Fruit fly (Drosophila melanogaster): ENCODE results near the gene CG43335.

CG43335 gene

dm6 chr3R:15596022-15596438, 39.2 kb upstream of the CG43335 start (continued):
- no peak for TF ChIP-seq CG13624 (GFP tag; optimal IDR thresholded peaks at IDR 0.05)
- no peak for TF ChIP-seq Gsc (GFP tag; IDR thresholded peaks at IDR 0.05)
- peak; percentile 2 for TF ChIP-seq phol (tag; optimal IDR thresholded peaks at IDR 0.05)
- no peak for TF ChIP-seq pum (GFP tag; optimal IDR thresholded peaks at IDR 0.05)
- no peak for TF ChIP-seq tio (GFP tag; optimal IDR thresholded peaks at IDR 0.05)
- TF ChIP-seq CG31388 (GFP tag; optimal IDR thresholded peaks at IDR 0.05) = no peak
- TF ChIP-seq inv (GFP tag; IDR thresholded peaks at IDR 0.05; ENCODE audit: partially characterized antibody) = no peak
- TF ChIP-seq grau (tag; optimal IDR thresholded peaks at IDR 0.05) = peak; percentile 6
- TF ChIP-seq bsh (GFP tag; optimal IDR thresholded peaks at IDR 0.05) = peak in 1 of 2 experiments; percentile 15
- no peak for TF ChIP-seq E2f2 (GFP tag; IDR thresholded peaks at IDR 0.05)
- no peak for TF ChIP-seq CG8924 (tag; optimal IDR thresholded peaks at IDR 0.05)
- TF ChIP-seq CoRest (tag; optimal IDR thresholded peaks at IDR 0.05) = peak; percentile 1
- TF ChIP-seq al (GFP tag; IDR thresholded peaks at IDR 0.05) = no peak
- TF ChIP-seq CG13287 (GFP tag; IDR thresholded peaks at IDR 0.05; ENCODE audit: partially characterized antibody) = no peak
- no peak for TF ChIP-seq CG10462 (GFP tag; optimal IDR thresholded peaks at IDR 0.05)
- no peak for TF ChIP-seq Awh (GFP tag; IDR thresholded peaks at IDR 0.05)
- no peak for TF ChIP-seq Dref (GFP tag; IDR thresholded peaks at IDR 0.05)
- TF ChIP-seq CG14441 (GFP tag; IDR thresholded peaks at IDR 0.05) = no peak
- TF ChIP-seq sd (tag; optimal IDR thresholded peaks at IDR 0.05) = no peak
- TF ChIP-seq CG4328 (GFP tag; optimal IDR thresholded peaks at IDR 0.05) = no peak
- no peak for TF ChIP-seq esg (GFP tag; conservative IDR thresholded peaks at IDR 0.05)
- peak; percentile 21 for TF ChIP-seq dmrt99B (tag; optimal IDR thresholded peaks at IDR 0.05)
- TF ChIP-seq gem (tag; optimal IDR thresholded peaks at IDR 0.05) = peak; percentile 52
- no peak for TF ChIP-seq D19A (tag; optimal IDR thresholded peaks at IDR 0.05)
- no peak for TF ChIP-seq CG8290 (GFP tag; optimal IDR thresholded peaks at IDR 0.05)
- TF ChIP-seq CG8290 (tag; optimal IDR thresholded peaks at IDR 0.05) = no peak
- TF ChIP-seq vnd (GFP tag; IDR thresholded peaks at IDR 0.05; ENCODE audit: partially characterized antibody) = no peak
- no peak for TF ChIP-seq insv (GFP tag; optimal IDR thresholded peaks at IDR 0.05)
- no peak for TF ChIP-seq Rfx (GFP tag; IDR thresholded peaks at IDR 0.05)
- TF ChIP-seq psq (GFP tag; optimal IDR thresholded peaks at IDR 0.05) = no peak
- no peak for TF ChIP-seq CG9932 (GFP tag; IDR thresholded peaks at IDR 0.05)
- TF ChIP-seq dmrt11E (tag; optimal IDR thresholded peaks at IDR 0.05) = peak; percentile 61
- no peak for TF ChIP-seq slou (GFP tag; optimal IDR thresholded peaks at IDR 0.05)
- TF ChIP-seq Nf-YB (GFP tag; optimal IDR thresholded peaks at IDR 0.05) = no peak
- TF ChIP-seq kah (GFP tag; optimal IDR thresholded peaks at IDR 0.05) = no peak
- no peak for TF ChIP-seq so (GFP tag; IDR thresholded peaks at IDR 0.05)
- TF ChIP-seq vfl (GFP tag; optimal IDR thresholded peaks at IDR 0.05) = no peak
- TF ChIP-seq CG12391 (tag; optimal IDR thresholded peaks at IDR 0.05) = peak; percentile 13
- TF ChIP-seq nmo (GFP tag; optimal IDR thresholded peaks at IDR 0.05) = peak; percentile 16
- TF ChIP-seq Hr39 (optimal IDR thresholded peaks at IDR 0.05) = no peak
- no peak for TF ChIP-seq sc (optimal IDR thresholded peaks at IDR 0.05)
- TF ChIP-seq sc (GFP tag; optimal IDR thresholded peaks at IDR 0.05) = no peak
- no peak for TF ChIP-seq CG11085 (GFP tag; IDR thresholded peaks at IDR 0.05)
- TF ChIP-seq CG7786 (GFP tag; optimal IDR thresholded peaks at IDR 0.05) = no peak
- no peak for TF ChIP-seq kni (GFP tag; optimal IDR thresholded peaks at IDR 0.05)
- TF ChIP-seq lola (GFP tag; optimal IDR thresholded peaks at IDR 0.05) = peak in 1 of 3 experiments; percentile 59
- no peak for TF ChIP-seq CG7745 (tag; optimal IDR thresholded peaks at IDR 0.05)
- no peak for TF ChIP-seq exex (tag; optimal IDR thresholded peaks at IDR 0.05)
- no peak for TF ChIP-seq klu (GFP tag; IDR thresholded peaks at IDR 0.05)
- TF ChIP-seq CG2199 (GFP tag; IDR thresholded peaks at IDR 0.05) = no peak
- no peak for TF ChIP-seq CG33557 (GFP tag; optimal IDR thresholded peaks at IDR 0.05)
- TF ChIP-seq Vsx1 (GFP tag; optimal IDR thresholded peaks at IDR 0.05) = no peak
